Fruit fly (Drosophila melanogaster) ovary, adult (tissue): ENCODE results near the gene CG9286.

Source experiments
- CG17801 ChIP-seq: fragments of 200-800 bp; optimal IDR thresholded peaks from 2 replicates; lab custom pipeline; 2019; ENCODE audit warnings: missing biosample characterization, mild to moderate bottlenecking, missing genetic modification characterization, moderate library complexity; ENCODE audit not compliant: partially characterized antibody

CG9286 gene

DNA sequence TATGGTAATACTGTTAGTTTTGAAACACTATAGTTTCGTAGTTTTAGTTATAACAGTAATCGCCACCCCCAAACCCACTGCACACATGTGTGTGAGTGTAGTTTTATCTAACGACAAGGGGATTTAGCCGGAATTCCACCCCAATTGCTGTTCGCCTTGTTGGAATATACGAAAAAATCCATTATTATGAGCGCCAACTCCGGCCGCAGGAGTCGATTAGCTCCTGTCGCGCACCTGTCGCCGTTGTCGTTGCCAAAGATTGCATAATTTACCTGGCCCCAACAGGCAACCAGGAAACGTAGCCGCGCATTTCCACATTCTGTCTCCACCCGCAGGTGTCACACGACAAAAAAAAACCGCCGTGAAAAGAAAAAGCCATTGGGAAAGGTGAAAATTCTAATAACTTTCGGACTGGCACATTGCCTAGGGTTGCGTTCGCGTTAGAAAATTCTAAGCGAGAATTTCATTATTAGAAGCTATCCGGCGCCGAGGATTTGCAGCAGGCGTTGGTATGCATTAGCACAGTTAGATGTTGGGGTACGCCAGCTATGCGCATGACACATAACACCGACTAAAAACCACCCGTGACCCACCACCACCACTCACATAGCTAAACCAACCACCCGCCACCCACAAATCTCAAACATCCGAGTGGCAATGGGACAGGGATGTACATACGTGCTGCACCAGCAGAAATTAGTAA is 22.6 kb downstream of the CG9286 start:
- no peak for TF ChIP-seq CG17801

DNA sequence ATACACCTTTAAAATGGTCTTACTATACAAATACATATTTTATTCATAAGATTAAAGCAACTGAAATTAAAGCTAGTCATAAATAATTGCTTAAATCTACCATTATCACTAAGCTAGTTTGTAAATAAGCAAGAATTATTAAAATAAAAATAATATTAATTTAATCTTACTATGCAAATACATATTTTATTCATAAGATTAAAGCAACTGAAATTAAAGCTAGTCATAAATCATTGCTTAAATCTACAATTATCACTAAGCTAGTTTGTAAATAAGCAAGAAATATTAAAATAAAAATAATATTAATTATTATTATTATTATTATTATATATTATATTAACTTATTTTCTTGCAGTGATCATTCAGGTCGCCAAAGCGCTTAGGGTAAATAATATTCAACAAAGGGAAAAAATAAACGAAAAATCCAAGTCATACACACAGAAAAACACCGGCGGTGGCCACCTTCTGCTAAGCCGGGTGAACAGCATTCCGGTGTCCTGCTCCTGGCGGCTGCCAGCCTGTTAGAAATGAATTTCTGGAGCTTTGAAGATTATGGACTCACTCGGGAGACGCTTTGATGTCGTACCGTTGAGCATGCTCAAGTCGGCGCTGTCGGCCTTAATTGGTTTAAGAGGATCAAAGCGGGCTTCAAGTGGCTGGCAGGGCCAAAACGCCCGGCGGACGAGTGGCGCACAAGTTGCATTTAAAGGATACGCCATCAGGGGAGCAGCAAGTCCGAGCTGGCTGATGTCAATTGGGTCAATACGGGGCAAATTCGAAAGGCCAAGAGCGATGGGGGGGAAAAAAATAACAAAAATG is 23.3 kb downstream of the CG9286 start:
- no peak for TF ChIP-seq CG17801

DNA sequence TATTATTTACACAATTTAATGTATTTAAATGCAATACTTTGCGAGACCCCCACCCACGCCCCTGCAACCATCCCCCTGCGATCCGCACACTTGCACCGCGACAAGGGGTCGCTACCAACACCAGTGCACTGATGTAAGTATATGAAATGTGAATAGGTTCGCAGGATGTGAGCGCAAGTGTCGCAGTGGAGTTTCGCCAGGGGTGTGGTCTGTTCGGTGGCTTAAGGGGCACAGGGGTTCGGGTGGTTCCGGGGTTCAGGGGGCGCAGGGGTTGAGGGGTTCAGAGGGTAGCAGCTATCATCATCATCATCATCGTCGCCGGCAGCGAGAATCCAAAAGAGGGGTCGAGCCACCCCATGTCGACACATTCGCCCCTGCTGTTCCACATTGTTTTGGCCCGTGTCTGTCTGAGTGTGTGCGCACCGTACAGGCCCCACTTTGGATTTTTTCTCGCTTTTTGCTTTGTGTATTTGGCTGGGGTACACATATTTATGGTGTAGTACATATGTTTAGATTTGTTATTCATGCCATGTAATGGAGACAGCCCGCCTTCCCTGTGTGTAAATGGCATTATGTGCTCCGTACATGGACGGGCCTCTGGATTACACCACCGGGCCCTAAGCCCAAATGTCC is 24.3 kb downstream of the CG9286 start:
- TF ChIP-seq CG17801, result no peak

DNA sequence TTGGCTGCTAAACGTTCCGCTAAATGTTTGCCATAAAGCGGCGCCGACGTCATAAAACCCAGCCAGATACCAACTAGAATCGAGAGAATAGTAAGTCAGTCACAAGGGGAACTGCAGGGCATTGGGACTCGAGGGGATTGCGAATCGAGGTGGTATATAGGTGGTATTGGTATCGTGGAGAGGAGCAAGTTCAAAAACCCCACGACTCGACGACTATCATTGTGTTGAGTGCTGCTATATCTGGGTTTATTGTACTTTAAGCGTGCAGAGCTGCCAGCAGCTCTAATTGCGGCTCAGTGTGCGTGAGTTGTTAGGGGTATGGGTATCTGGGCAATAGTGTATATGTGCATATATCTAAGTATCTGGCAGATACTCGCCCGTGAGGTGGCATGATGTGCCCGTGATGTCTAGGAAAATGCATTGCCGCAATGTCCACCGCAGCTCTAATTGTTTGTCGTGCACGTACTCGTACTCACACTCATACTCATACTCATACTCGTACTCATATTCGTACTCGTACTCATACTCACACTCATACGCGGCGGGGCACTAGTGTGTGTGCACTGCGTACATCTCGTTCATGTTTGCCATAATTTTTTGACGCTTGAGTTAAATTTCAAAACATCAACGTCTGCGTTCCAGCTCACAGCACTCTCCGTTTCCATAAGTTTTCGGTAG is 25.4 kb downstream of the CG9286 start:
- TF ChIP-seq CG17801, result no peak

DNA sequence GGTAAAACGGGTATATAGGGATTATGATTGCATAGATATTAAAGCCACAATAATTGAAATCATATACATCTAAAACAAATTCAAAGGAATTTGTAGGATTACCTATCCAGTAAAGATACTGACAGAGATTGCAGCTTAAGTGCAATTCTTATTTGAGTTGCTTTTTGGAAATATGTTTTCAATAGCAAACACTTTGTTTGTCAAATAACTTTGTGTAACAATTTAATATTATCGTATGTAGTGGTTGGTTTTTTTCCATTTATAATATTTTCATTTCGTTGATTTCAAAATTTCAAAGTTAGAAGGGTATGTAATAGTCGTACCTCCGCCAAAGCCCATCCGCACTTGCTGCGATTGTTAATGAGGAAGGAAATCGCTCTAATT is 25.9 kb downstream of the CG9286 start:
- no peak for TF ChIP-seq CG17801

DNA sequence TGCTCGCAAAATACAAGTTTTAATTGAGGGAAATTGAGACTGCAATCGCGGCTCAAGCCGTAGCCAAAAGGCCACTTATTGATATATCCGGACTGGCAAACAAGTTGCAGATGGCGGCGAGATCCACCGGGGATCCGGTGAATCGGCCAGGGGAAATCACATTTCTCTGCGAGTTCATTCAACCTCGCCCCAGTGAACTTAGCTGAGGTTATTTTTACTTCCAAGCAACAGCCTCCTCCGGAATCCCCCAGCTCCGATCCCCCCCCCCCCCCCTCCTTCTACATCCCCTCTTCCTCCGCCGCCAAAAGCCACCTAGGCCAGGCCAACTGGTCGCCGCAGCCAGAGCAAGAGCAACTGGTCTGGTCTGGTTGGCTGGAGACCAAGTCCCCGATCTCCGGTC is 26.6 kb downstream of the CG9286 start:
- no peak for TF ChIP-seq CG17801

DNA sequence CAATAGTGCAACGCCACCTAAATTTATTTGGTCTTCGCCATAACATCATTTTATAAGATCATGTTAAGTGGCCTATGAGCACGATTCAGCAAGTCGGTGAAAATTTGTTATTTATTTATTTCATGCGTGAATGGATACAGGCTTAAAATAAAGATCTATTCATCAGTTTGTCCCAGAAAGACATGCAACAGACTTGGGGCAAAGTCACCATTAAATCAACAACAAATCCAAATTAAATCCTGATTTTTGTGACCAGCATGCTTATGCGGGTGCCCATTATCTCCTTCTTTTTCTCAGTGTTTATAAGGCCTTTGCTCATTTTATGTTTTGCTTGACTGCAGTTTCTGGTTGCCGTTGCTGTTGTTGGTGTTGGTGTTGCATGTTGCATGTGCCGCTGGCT is 27.1 kb downstream of the CG9286 start:
- TF ChIP-seq CG17801, result no peak

DNA sequence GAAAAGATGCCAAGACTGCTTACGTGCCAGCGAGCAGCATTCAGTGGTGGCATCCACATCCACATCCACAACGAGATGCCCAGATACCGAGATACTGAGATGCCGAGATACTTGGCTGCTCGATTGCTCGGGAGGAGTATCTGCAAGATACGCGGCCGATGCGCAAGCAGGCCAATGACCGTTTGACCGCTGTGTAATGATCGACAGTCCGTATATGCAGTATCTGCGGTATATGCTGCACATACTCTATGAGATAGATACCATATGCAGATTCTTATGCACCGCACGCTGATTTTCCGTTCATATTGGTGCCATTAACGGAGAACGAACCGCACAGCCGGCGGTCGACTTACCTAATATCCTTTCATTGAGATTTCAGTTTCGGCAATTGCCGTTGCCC is 28.5 kb downstream of the CG9286 start:
- TF ChIP-seq CG17801, result no peak

DNA sequence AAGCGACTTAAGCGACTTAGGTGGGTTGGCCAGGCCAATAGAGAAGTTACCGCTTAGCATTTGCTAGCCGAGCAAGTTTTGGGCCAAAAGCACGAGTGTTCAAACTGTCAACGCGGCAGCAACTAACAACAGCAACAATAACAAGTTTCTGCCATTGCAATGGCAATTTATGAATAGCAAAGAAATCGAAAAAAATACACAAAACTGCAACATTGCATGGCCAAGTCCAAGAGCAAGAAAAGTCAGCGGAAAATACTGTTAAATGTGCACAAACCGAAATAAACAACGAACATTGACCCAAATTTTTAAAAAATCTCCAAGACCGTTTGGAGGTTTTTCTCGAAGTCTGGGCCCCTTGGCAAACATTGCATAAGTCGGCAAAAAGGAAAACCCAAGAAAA is 29.5 kb downstream of the CG9286 start:
- TF ChIP-seq CG17801, result no peak

DNA sequence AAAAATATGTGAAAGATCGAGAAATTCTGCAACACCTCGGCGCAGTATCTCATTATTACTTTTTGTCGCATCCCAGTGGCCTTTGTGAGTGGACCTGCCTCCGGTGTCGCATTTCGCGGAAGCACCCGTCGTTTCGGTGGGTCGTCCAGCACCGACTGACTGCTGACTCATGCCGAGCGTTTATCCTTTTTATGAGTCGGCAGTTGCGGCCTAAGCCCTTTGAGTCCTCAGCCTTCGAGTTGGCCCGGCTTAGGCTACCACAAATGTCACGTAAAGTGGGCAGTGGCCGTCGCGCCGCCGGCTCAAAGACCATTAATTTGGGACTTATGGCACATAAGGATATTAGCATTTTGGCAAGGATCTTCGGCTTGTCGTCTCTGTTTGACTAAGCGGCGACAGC is 31.0 kb downstream of the CG9286 start:
- TF ChIP-seq CG17801, result no peak

DNA sequence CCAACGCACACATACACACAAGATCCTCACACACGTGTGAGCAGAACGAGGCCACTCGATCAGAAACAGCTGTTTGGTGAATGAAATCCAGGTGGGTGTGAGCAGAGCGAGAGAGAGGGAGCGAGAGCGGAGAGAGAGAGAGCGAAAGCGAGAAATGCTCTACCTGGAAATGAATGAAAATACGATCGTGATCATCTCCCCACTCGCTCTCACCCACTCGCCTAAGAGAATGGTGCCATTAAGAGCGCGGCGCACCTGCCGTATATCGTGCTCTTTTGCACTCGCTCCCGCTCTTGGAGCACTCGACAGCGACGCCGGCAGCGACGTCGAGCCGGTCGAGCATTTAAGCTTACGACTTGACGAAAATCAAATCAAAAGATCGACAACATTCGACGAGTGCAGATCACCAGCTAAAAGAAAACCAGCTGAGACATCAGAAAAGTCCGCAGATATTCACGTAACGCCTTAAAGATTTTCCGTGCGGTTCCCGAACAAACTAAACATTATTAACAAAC is 32.0 kb downstream of the CG9286 start, which contains the start of the genes tal-1A, tal-2A, tal-3A and tal-AA:
TSS of gene tal-1A (plus strand) at position 374 of the 515 bp plus-strand sequence.
TSS of gene tal-2A (plus strand) at position 374 of the 515 bp plus-strand sequence.
TSS of gene tal-3A (plus strand) at position 374 of the 515 bp plus-strand sequence.
TSS of gene tal-AA (plus strand) at position 374 of the 515 bp plus-strand sequence.
- peak; percentile 52 for TF ChIP-seq CG17801

DNA sequence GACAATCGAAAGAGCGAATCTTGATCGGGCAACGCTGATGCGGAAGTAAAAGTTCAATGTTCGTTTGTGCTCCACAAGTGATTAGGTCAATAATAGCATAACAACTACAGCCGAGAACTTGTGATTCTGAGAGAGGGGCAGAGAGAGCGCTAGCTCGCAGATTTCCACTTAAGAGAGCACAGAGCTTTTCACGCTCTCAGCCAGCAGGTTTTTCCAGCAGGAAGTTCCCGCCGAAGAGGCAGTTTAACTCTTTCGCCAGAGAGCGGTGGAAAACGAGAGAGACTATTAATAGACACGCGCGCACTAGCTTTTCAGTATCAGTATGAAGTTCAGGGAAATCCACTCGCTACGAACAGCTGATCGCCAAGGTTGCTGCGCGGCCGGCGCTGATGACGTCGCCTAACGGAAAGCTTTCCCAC is 34.3 kb downstream of the CG9286 start:
- TF ChIP-seq CG17801, result no peak

DNA sequence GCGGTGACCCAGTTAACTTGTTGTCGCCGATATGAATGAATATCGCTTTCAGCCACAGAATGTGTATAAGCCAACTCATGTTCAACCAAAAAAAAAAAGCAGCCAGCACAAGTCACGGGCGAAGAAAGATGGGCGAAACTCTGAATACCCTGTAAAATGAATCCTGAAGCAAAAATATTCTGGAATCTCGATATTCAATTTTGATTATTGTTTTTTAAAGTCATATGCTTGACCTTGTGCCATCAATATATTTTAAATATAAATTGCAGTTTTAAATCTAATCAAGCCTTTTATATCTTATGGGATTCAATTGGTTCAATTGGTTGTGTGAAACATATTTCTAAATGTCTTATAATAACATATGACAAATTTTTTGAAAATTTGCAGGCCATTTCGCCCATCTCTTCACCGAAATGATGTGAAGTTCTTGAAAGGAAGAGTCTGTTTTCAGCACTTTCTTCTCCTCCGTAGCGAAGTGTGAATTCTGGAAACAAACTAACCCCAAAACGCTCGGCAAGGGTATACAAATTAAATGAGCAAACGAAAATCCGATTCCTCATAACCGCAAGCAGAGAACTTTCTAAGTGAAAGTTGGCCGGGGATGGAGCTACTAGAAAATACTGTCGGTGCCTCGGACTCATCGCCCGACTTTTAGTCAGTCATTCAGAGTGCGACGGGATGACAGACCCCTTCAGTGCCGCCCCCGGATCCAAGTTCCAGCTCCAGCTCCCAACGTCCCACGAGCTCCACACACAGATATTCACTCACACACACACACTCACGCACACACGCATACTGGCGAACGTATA is 35.0 kb downstream of the CG9286 start:
- no peak for TF ChIP-seq CG17801

DNA sequence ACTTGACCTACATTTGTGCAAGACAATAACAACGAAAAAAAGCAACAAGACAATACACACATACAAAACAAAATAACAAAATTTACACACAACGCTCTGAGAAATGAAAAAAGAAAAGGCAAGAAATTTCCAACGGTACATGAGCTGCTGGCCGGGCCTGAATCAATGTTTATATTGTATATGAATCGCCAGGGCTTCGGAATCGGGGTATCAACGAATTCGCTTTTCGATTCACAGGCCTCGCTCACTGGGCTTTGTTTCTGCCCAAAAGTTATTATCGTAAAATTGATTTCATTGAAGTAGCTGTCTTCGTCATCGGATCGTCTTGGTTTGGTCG is 35.6 kb downstream of the CG9286 start:
- TF ChIP-seq CG17801, result peak; percentile 69

DNA sequence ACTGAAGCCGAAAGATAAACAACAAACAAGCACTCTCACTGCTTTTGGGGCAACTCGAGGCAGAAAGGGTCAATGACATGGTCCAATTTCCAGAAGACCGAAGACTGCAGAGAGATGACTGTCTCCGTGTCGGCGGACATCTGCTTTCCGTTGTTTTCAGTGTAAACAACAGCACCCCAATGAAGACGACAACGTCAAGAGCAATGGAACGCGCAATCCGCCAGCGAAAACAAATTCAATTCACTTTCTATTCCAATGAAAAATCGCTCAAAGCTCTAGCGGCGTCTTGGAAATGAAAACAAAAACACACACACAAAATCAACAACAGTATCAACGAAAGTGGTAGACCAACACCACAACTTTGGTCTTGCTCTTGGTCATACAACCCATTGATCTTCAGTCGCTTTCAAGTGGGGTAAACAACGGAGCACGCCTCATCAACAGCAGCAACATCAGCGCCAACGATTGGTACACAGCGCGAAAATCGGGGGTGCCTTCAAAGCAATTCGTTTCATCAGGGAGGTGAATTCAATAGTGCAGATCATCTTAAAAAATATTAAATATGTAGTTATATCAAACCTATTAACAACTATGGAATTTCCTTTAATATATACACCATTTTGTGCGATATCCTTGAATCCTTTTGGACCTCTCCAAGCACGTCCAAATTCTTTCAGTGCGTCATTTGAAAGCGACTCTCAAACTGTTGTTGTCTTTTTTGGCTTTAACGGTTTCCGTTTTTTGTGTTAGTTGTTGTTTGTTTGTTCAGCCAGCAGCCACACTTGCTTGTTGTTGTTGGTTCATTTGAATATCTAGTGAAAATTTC is 36.9 kb downstream of the CG9286 start:
- no peak for TF ChIP-seq CG17801
